Worm (Caenorhabditis elegans) whole organism, L1 larva: ENCODE results near the gene cwf-19L1.

Source experiments
- C04F5.9 ChIP-seq: sonication (generic microtip); optimal IDR thresholded peaks from 2 replicates; lab custom pipeline; 2016; ENCODE audit warnings: missing genetic modification characterization, missing compliant biosample characterization
- C34B4.2 ChIP-seq: sonication (generic microtip); optimal IDR thresholded peaks from 2 replicates; lab custom pipeline; 2017; ENCODE audit warnings: mild to moderate bottlenecking, missing genetic modification characterization, missing compliant biosample characterization
- F16B12.6 ChIP-seq: fragments of 150-350 bp; optimal IDR thresholded peaks from 2 replicates; lab custom pipeline; 2014; ENCODE audit warnings: missing biosample characterization, missing genetic modification characterization
- Y116A8C.19 ChIP-seq: sonication (generic microtip); optimal IDR thresholded peaks from 2 replicates; lab custom pipeline; 2016; ENCODE audit warnings: missing compliant biosample characterization, missing genetic modification characterization, borderline replicate concordance
- alr-1 ChIP-seq: fragments of 200-800 bp; sonication (Bioruptor generic); optimal IDR thresholded peaks from 2 replicates; lab custom pipeline; 2018; ENCODE audit warnings: borderline replicate concordance, mild to moderate bottlenecking, missing genetic modification characterization, missing compliant biosample characterization
- aly-2 ChIP-seq: fragments of 150-350 bp; optimal IDR thresholded peaks from 2 replicates; lab custom pipeline; 2014; ENCODE audit warnings: missing biosample characterization, missing genetic modification characterization
- ama-1 ChIP-seq: fragments of 150-350 bp; optimal IDR thresholded peaks from 2 replicates; lab custom pipeline; 2014
- ceh-8 ChIP-seq: fragments of 200-800 bp; sonication (Bioruptor generic); optimal IDR thresholded peaks from 2 replicates; lab custom pipeline; 2018; ENCODE audit warnings: mild to moderate bottlenecking, missing genetic modification characterization, moderate library complexity, missing compliant biosample characterization
- ces-1 ChIP-seq: fragments of 150-350 bp; optimal IDR thresholded peaks from 2 replicates; lab custom pipeline; 2014; ENCODE audit warnings: missing biosample characterization, missing genetic modification reagents, missing genetic modification characterization
- dpl-1 ChIP-seq, 3 experiments: fragments of 150-350 bp in 2 of 3; sonication (generic microtip) in 1 of 3; optimal IDR thresholded peaks; 2 replicates each; lab custom pipeline; 2014 to 2017; ENCODE audit warnings: missing biosample characterization in 3 of 3, missing genetic modification characterization in 3 of 3, missing genetic modification reagents in 3 of 3
- efl-1 ChIP-seq, 4 experiments: fragments of 150-350 bp; optimal IDR thresholded peaks in 3 of 4; peaks in 1 of 4; 1 replicate in 1 of 4; 2 replicates in 3 of 4; lab custom pipeline; 2014; ENCODE audit warnings: missing biosample characterization in 2 of 4, missing genetic modification characterization in 2 of 4, missing genetic modification reagents in 2 of 4
- efl-3 ChIP-seq: fragments of 200-800 bp; sonication (Bioruptor generic); optimal IDR thresholded peaks from 2 replicates; lab custom pipeline; 2018; ENCODE audit warnings: mild to moderate bottlenecking, missing genetic modification characterization, missing compliant biosample characterization
- elt-2 ChIP-seq: sonication (generic microtip); optimal IDR thresholded peaks from 2 replicates; lab custom pipeline; 2016; ENCODE audit warnings: missing genetic modification characterization, mild to moderate bottlenecking, inconsistent platforms, missing compliant biosample characterization, missing genetic modification reagents
- ets-5 ChIP-seq: fragments of 200-800 bp; sonication (Bioruptor generic); IDR thresholded peaks from 2 replicates; pipeline ENCODE4 v1.3.6; 2022; ENCODE audit warnings: missing genetic modification characterization, missing compliant biosample characterization
- fkh-10 ChIP-seq: sonication (generic microtip); optimal IDR thresholded peaks from 2 replicates; lab custom pipeline; 2017; ENCODE audit warnings: missing biosample characterization, missing genetic modification reagents, missing genetic modification characterization
- fos-1 ChIP-seq: fragments of 150-350 bp; optimal IDR thresholded peaks from 2 replicates; lab custom pipeline; 2014; ENCODE audit warnings: missing biosample characterization, missing genetic modification characterization
- grh-1 ChIP-seq: fragments of 200-800 bp; sonication (Bioruptor generic); IDR thresholded peaks from 2 replicates; pipeline ENCODE4 v1.3.6; 2022; ENCODE audit warnings: missing genetic modification reagents, missing genetic modification characterization, missing compliant biosample characterization
- isw-1 ChIP-seq: fragments of 200-800 bp; sonication (Bioruptor generic); IDR thresholded peaks from 2 replicates; pipeline ENCODE4 v1.3.6; 2022; ENCODE audit warnings: missing genetic modification characterization, missing compliant biosample characterization
- lin-14 ChIP-seq: fragments of 200-800 bp; sonication (Bioruptor generic); optimal IDR thresholded peaks from 2 replicates; lab custom pipeline; 2018; ENCODE audit warnings: mild to moderate bottlenecking, missing genetic modification characterization, moderate library complexity, missing compliant biosample characterization
- lin-15B ChIP-seq: fragments of 150-350 bp; sonication (generic microtip); optimal IDR thresholded peaks from 3 replicates; lab custom pipeline; 2014; ENCODE audit warnings: missing biosample characterization, missing genetic modification characterization
- lin-35 ChIP-seq, 2 experiments: fragments of 150-350 bp; optimal IDR thresholded peaks; 2 replicates each; lab custom pipeline; 2014; ENCODE audit warnings: missing biosample characterization in 2 of 2, missing genetic modification characterization in 2 of 2, missing genetic modification reagents in 2 of 2
- lir-3 ChIP-seq: sonication (generic microtip); optimal IDR thresholded peaks from 2 replicates; lab custom pipeline; 2016; ENCODE audit warnings: mild to moderate bottlenecking, missing genetic modification characterization, moderate library complexity, missing compliant biosample characterization; ENCODE audit not compliant: poor library complexity
- mdl-1 ChIP-seq, 2 experiments: fragments of 150-350 bp; optimal IDR thresholded peaks; 2 replicates each; lab custom pipeline; 2014 to 2017; ENCODE audit warnings: missing biosample characterization in 2 of 2, missing genetic modification characterization in 2 of 2, inconsistent platforms in 1 of 2
- mep-1 ChIP-seq: fragments of 150-350 bp; optimal IDR thresholded peaks from 2 replicates; lab custom pipeline; 2014; ENCODE audit warnings: missing biosample characterization, missing genetic modification characterization
- nhr-11 ChIP-seq: fragments of 150-350 bp; optimal IDR thresholded peaks from 2 replicates; lab custom pipeline; 2014; ENCODE audit warnings: missing biosample characterization, missing genetic modification characterization
- nhr-12 ChIP-seq: sonication (generic microtip); optimal IDR thresholded peaks from 2 replicates; lab custom pipeline; 2017; ENCODE audit warnings: missing biosample characterization, missing genetic modification characterization
- nhr-28 ChIP-seq: fragments of 150-350 bp; optimal IDR thresholded peaks from 2 replicates; lab custom pipeline; 2014; ENCODE audit warnings: missing biosample characterization, missing genetic modification characterization
- nhr-71 ChIP-seq: sonication (generic microtip); optimal IDR thresholded peaks from 2 replicates; lab custom pipeline; 2016; ENCODE audit warnings: mild to moderate bottlenecking, missing genetic modification characterization, moderate library complexity, missing compliant biosample characterization
- nhr-77 ChIP-seq: fragments of 150-350 bp; optimal IDR thresholded peaks from 2 replicates; lab custom pipeline; 2014; ENCODE audit warnings: missing biosample characterization, missing genetic modification characterization
- nhr-84 ChIP-seq: sonication (generic microtip); optimal IDR thresholded peaks from 2 replicates; lab custom pipeline; 2017; ENCODE audit warnings: missing biosample characterization, missing genetic modification characterization
- nhr-85 ChIP-seq: sonication (generic microtip); peaks from one replicate; lab custom pipeline; 2016; ENCODE audit warnings: missing genetic modification characterization, inconsistent platforms, missing compliant biosample characterization
- nhr-90 ChIP-seq: sonication (generic microtip); optimal IDR thresholded peaks from 2 replicates; lab custom pipeline; 2016; ENCODE audit warnings: mild to moderate bottlenecking, missing genetic modification characterization, missing compliant biosample characterization; ENCODE audit not compliant: poor library complexity
- pax-3 ChIP-seq: fragments of 200-800 bp; sonication (Bioruptor generic); optimal IDR thresholded peaks from 2 replicates; lab custom pipeline; 2018; ENCODE audit warnings: mild to moderate bottlenecking, missing genetic modification characterization, moderate library complexity, missing compliant biosample characterization
- pqm-1 ChIP-seq: sonication (generic microtip); optimal IDR thresholded peaks from 3 replicates; lab custom pipeline; 2017; ENCODE audit warnings: missing biosample characterization, missing genetic modification characterization
- rnt-1 ChIP-seq: sonication (generic microtip); optimal IDR thresholded peaks from 2 replicates; lab custom pipeline; 2016; ENCODE audit warnings: mild to moderate bottlenecking, missing genetic modification characterization, moderate library complexity, missing compliant biosample characterization
- skn-1 ChIP-seq: fragments of 150-350 bp; optimal IDR thresholded peaks from 2 replicates; lab custom pipeline; 2014; ENCODE audit warnings: missing biosample characterization, missing genetic modification characterization
- snu-23 ChIP-seq: sonication (generic microtip); optimal IDR thresholded peaks from 2 replicates; lab custom pipeline; 2016; ENCODE audit warnings: missing genetic modification characterization, missing compliant biosample characterization
- sptf-1 ChIP-seq: fragments of 150-350 bp; optimal IDR thresholded peaks from 2 replicates; lab custom pipeline; 2014; ENCODE audit warnings: missing biosample characterization, missing genetic modification characterization
- swsn-7 ChIP-seq: sonication (generic microtip); optimal IDR thresholded peaks from 2 replicates; lab custom pipeline; 2016; ENCODE audit warnings: missing genetic modification characterization, missing compliant biosample characterization
- tbx-2 ChIP-seq: sonication (generic microtip); optimal IDR thresholded peaks from 2 replicates; lab custom pipeline; 2016; ENCODE audit warnings: missing genetic modification characterization, missing compliant biosample characterization
- tlp-1 ChIP-seq: fragments of 150-350 bp; optimal IDR thresholded peaks from 2 replicates; lab custom pipeline; 2014; ENCODE audit warnings: missing biosample characterization, missing genetic modification characterization
- unc-130 ChIP-seq: fragments of 150-350 bp; optimal IDR thresholded peaks from 2 replicates; lab custom pipeline; 2017; ENCODE audit warnings: missing biosample characterization, missing genetic modification characterization, inconsistent platforms
- unc-30 ChIP-seq: sonication (generic microtip); optimal IDR thresholded peaks from 2 replicates; lab custom pipeline; 2017; ENCODE audit warnings: missing biosample characterization, missing genetic modification characterization
- vab-15 ChIP-seq: sonication (generic microtip); optimal IDR thresholded peaks from 2 replicates; lab custom pipeline; 2017; ENCODE audit warnings: missing genotype, mild to moderate bottlenecking, missing genetic modification characterization, missing compliant biosample characterization
- xbp-1 ChIP-seq: sonication (generic microtip); optimal IDR thresholded peaks from 2 replicates; lab custom pipeline; 2016; ENCODE audit warnings: missing genetic modification characterization, missing compliant biosample characterization
- ztf-4 ChIP-seq: fragments of 150-350 bp; optimal IDR thresholded peaks from 2 replicates; lab custom pipeline; 2014; ENCODE audit warnings: missing biosample characterization, missing genetic modification characterization

Gene cwf-19L1

DNA sequence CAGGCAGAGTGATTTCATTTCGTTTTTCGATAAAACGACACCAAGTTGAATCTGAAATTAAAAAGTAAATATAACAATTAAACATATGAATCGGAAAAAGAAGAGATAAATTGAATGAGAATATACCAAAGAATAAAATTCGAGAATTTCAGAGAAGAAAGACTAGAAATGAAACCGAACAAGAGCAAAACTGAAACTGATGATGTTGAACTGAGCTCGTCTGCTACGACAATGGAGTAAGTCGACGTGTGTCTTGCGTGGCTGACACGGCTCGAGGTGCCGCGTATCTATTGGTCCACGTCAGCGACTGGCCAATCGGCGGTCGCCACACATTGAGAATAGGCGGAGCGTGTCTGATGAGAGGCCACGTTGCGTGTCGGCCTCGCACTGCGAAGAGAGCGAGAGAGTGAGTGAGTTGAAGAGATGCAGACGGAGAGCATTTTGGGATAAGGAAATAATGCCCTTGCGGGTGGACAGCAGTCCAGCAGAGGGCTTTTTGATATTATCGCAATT is 7.1 kb upstream of the cwf-19L1 start, which contains the start of gene crt-1 (continued):
- TF ChIP-seq fkh-10 (peak; percentile 74), nhr-85 (peak; percentile 94), alr-1 (tag; lab: Kevin White, UChicago) (no peak), rnt-1 (peak; percentile 94), nhr-71 (peak; percentile 99), ces-1 (no peak), ama-1 (lab: Kevin White, UChicago) (peak; percentile 53), nhr-12 (no peak), nhr-11 (tag; lab: Kevin White, UChicago) (peak; percentile 78), Y116A8C.19 (tag; lab: Kevin White, UChicago) (no peak), lir-3 (peak; percentile 69), aly-2 (tag; lab: Kevin White, UChicago) (peak; percentile 52), skn-1 (peak; percentile 73), unc-30 (tag; lab: Kevin White, UChicago) (no peak), sptf-1 (no peak), efl-1 (optimal IDR thresholded peaks at IDR 0.05; lab: Kevin White, UChicago) (peak; percentile 88 to 89), efl-1 (GFP tag; optimal IDR thresholded peaks at IDR 0.05 in 1 of 2; lab: Kevin White, UChicago) (peak; percentile 78 to 98), vab-15 (tag; lab: Kevin White, UChicago) (no peak), lin-35 (GFP tag; optimal IDR thresholded peaks at IDR 0.05; lab: Kevin White, UChicago) (peak; percentile 88), swsn-7 (tag; lab: Kevin White, UChicago) (peak; percentile 96), pax-3 (tag; lab: Kevin White, UChicago) (peak; percentile 92), elt-2 (tag; lab: Kevin White, UChicago) (peak; percentile 93), pqm-1 (tag; lab: Kevin White, UChicago) (no peak), mep-1 (peak; percentile 81), lin-14 (GFP tag; lab: Kevin White, UChicago) (peak; percentile 98), unc-130 (tag; lab: Kevin White, UChicago) (peak; percentile 74), grh-1 (GFP tag; lab: Robert Waterston, UW) (peak; percentile 97), xbp-1 (peak; percentile 100), tlp-1 (tag; lab: Kevin White, UChicago) (no peak), ets-5 (GFP tag; lab: Robert Waterston, UW) (no peak), nhr-90 (tag; lab: Kevin White, UChicago) (peak; percentile 94), tbx-2 (tag; lab: Kevin White, UChicago) (peak; percentile 96), efl-3 (peak; percentile 68), nhr-77 (peak; percentile 92), ztf-4 (peak; percentile 42), F16B12.6 (peak; percentile 62), C04F5.9 (peak; percentile 63), lin-15B (tag; lab: Kevin White, UChicago) (peak; percentile 89), nhr-84 (tag; lab: Kevin White, UChicago) (no peak), fos-1 (tag; lab: Kevin White, UChicago) (peak; percentile 72), nhr-28 (tag; lab: Kevin White, UChicago) (no peak), isw-1 (GFP tag; lab: Robert Waterston, UW) (peak; percentile 95), ceh-8 (GFP tag; lab: Kevin White, UChicago) (peak; percentile 88), mdl-1 (tag; optimal IDR thresholded peaks at IDR 0.05; lab: Kevin White, UChicago) (peak; percentile 60 to 96), C34B4.2 (tag; lab: Kevin White, UChicago) (no peak), dpl-1 (GFP tag; optimal IDR thresholded peaks at IDR 0.05; lab: Kevin White, UChicago) (peak; percentile 79 to 83 (median 82)), snu-23 (GFP tag; lab: Kevin White, UChicago) (peak; percentile 96)
- TF ChIP-seq, all 84 proteins: peak for 64
